Fruit fly (Drosophila melanogaster) whole organism, embryonic: ENCODE results near the gene CG32267.

Experiments
- BEAF-32 ChIP-seq: fragments of 200-800 bp; sonication (Bioruptor generic); optimal IDR thresholded peaks from 3 replicates; lab custom pipeline; 2017; ENCODE audit warnings: missing biosample characterization, missing genetic modification characterization, mild to moderate bottlenecking, moderate library complexity, missing genetic modification reagents
- Bgb ChIP-seq: fragments of 200-800 bp; sonication (Bioruptor generic); IDR thresholded peaks from 2 replicates; pipeline ENCODE4 v1.3.6; 2022; ENCODE audit warnings: missing biosample characterization, missing genetic modification characterization; ENCODE audit not compliant: partially characterized antibody
- CG10267 ChIP-seq: fragments of 200-800 bp; sonication (Bioruptor generic); optimal IDR thresholded peaks from 2 replicates; lab custom pipeline; 2018; ENCODE audit warnings: missing biosample characterization, mild to moderate bottlenecking, missing genetic modification characterization, moderate library complexity
- CG10431 ChIP-seq: fragments of 200-800 bp; sonication (Bioruptor generic); optimal IDR thresholded peaks from 3 replicates; lab custom pipeline; 2018; ENCODE audit warnings: missing biosample characterization, mild to moderate bottlenecking, missing genetic modification characterization
- CG11504 ChIP-seq: fragments of 200-800 bp; sonication (Bioruptor generic); optimal IDR thresholded peaks from 3 replicates; lab custom pipeline; 2019; ENCODE audit warnings: missing biosample characterization, mild to moderate bottlenecking, missing genetic modification characterization, moderate library complexity
- CG12659 ChIP-seq: fragments of 200-800 bp; sonication (Bioruptor generic); optimal IDR thresholded peaks from 3 replicates; lab custom pipeline; 2017; ENCODE audit warnings: mild to moderate bottlenecking, missing biosample characterization, missing genetic modification reagents, missing genetic modification characterization
- CG14710 ChIP-seq: fragments of 200-800 bp; sonication (Bioruptor generic); optimal IDR thresholded peaks from 3 replicates; lab custom pipeline; 2019; ENCODE audit warnings: missing biosample characterization, mild to moderate bottlenecking, missing genetic modification characterization, moderate library complexity
- CG15514 ChIP-seq: fragments of 200-800 bp; sonication (Bioruptor generic); optimal IDR thresholded peaks from 3 replicates; lab custom pipeline; 2017; ENCODE audit warnings: missing biosample characterization, missing genetic modification characterization, mild to moderate bottlenecking, moderate library complexity, missing genetic modification reagents
- CG1603 ChIP-seq: fragments of 200-800 bp; sonication (Bioruptor generic); optimal IDR thresholded peaks from 2 replicates; lab custom pipeline; 2019; ENCODE audit warnings: missing biosample characterization, mild to moderate bottlenecking, missing genetic modification characterization, moderate library complexity
- CG16813 ChIP-seq: fragments of 200-800 bp; sonication (Bioruptor generic); IDR thresholded peaks from 3 replicates; pipeline ENCODE4 v1.3.6; 2022; ENCODE audit warnings: missing biosample characterization, missing genetic modification characterization; ENCODE audit not compliant: partially characterized antibody
- CG17186 ChIP-seq: fragments of 200-800 bp; sonication (Bioruptor generic); optimal IDR thresholded peaks from 3 replicates; lab custom pipeline; 2017; ENCODE audit warnings: missing biosample characterization, missing genetic modification reagents, missing genetic modification characterization
- CG17829 ChIP-seq: fragments of 200-800 bp; optimal IDR thresholded peaks from 2 replicates; lab custom pipeline; 2019; ENCODE audit warnings: missing biosample characterization, mild to moderate bottlenecking, missing genetic modification characterization, moderate library complexity
- CG2712 ChIP-seq: fragments of 200-800 bp; optimal IDR thresholded peaks from 3 replicates; lab custom pipeline; 2019; ENCODE audit warnings: missing biosample characterization, mild to moderate bottlenecking, missing genetic modification characterization, moderate library complexity
- CG33213 ChIP-seq: fragments of 200-800 bp; sonication (Bioruptor generic); optimal IDR thresholded peaks from 3 replicates; lab custom pipeline; 2016; ENCODE audit warnings: missing biosample characterization, missing genetic modification characterization
- CG6765 ChIP-seq: fragments of 200-800 bp; sonication (Bioruptor generic); optimal IDR thresholded peaks from 3 replicates; lab custom pipeline; 2017; ENCODE audit warnings: missing biosample characterization, mild to moderate bottlenecking, missing genetic modification characterization
- CG9797 ChIP-seq: fragments of 200-800 bp; sonication (Bioruptor generic); optimal IDR thresholded peaks from 3 replicates; lab custom pipeline; 2018; ENCODE audit warnings: missing biosample characterization, mild to moderate bottlenecking, missing genetic modification characterization
- CTCF ChIP-seq: fragments of 200-800 bp; sonication (Bioruptor generic); optimal IDR thresholded peaks from 2 replicates; lab custom pipeline; 2017; ENCODE audit warnings: missing biosample characterization, mild to moderate bottlenecking, missing genetic modification characterization, moderate library complexity
- Dip2 ChIP-seq: fragments of 200-800 bp; sonication (Bioruptor generic); IDR thresholded peaks from 2 replicates; pipeline ENCODE4 v1.3.6; 2022; ENCODE audit warnings: missing biosample characterization, missing genetic modification characterization
- HLH4C ChIP-seq: fragments of 200-800 bp; sonication (Bioruptor generic); IDR thresholded peaks from 3 replicates; pipeline ENCODE4 v1.3.6; 2022; ENCODE audit warnings: missing biosample characterization, missing genetic modification characterization; ENCODE audit not compliant: partially characterized antibody
- Lhr ChIP-seq: fragments of 200-800 bp; sonication (Bioruptor generic); optimal IDR thresholded peaks from 3 replicates; lab custom pipeline; 2017; ENCODE audit warnings: mild to moderate bottlenecking, missing biosample characterization, missing genetic modification reagents, missing genetic modification characterization
- MESR4 ChIP-seq: fragments of 200-800 bp; sonication (Bioruptor generic); optimal IDR thresholded peaks from 2 replicates; lab custom pipeline; 2018; ENCODE audit warnings: missing biosample characterization, mild to moderate bottlenecking, missing genetic modification characterization, moderate library complexity
- Scr ChIP-seq: fragments of 200-800 bp; sonication (Bioruptor generic); IDR thresholded peaks from 2 replicates; pipeline ENCODE4 v1.3.6; 2022; ENCODE audit warnings: missing biosample characterization, missing genetic modification characterization; ENCODE audit not compliant: partially characterized antibody
- Sin3A ChIP-seq: fragments of >200 bp; optimal IDR thresholded peaks from 2 replicates; lab custom pipeline; 2018
- chinmo ChIP-seq: fragments of 200-800 bp; sonication (Bioruptor generic); IDR thresholded peaks from 4 replicates; pipeline ENCODE4 v1.3.6; 2022; ENCODE audit warnings: missing biosample characterization, missing genetic modification characterization; ENCODE audit not compliant: partially characterized antibody
- crp ChIP-seq, 2 experiments: fragments of 200-800 bp; sonication (Bioruptor generic); optimal IDR thresholded peaks; 2 replicates in 1 of 2; 3 replicates in 1 of 2; lab custom pipeline; 2017; ENCODE audit warnings: missing biosample characterization in 2 of 2, missing genetic modification characterization in 2 of 2, mild to moderate bottlenecking in 1 of 2, moderate library complexity in 1 of 2
- gcm2 ChIP-seq: fragments of 200-800 bp; sonication (Bioruptor generic); optimal IDR thresholded peaks from 2 replicates; lab custom pipeline; 2016; ENCODE audit warnings: missing biosample characterization, missing genetic modification characterization
- gfzf ChIP-seq: fragments of 200-800 bp; sonication (Bioruptor generic); optimal IDR thresholded peaks from 2 replicates; lab custom pipeline; 2016; ENCODE audit warnings: missing biosample characterization, mild to moderate bottlenecking, missing genetic modification characterization, moderate library complexity
- ind ChIP-seq: fragments of 200-800 bp; sonication (Bioruptor generic); optimal IDR thresholded peaks from 3 replicates; lab custom pipeline; 2016; ENCODE audit warnings: missing biosample characterization, missing genetic modification characterization
- inv ChIP-seq: fragments of 200-800 bp; sonication (Bioruptor generic); IDR thresholded peaks from 2 replicates; pipeline ENCODE4 v1.3.6; 2022; ENCODE audit warnings: missing biosample characterization, missing genetic modification characterization; ENCODE audit not compliant: partially characterized antibody
- klu ChIP-seq: fragments of 200-800 bp; sonication (Bioruptor generic); IDR thresholded peaks from 2 replicates; pipeline ENCODE4 v1.3.6; 2022; ENCODE audit warnings: missing biosample characterization, missing genetic modification characterization
- knrl ChIP-seq: fragments of 200-800 bp; sonication (Bioruptor generic); IDR thresholded peaks from 3 replicates; pipeline ENCODE4 v1.3.6; 2022; ENCODE audit warnings: missing biosample characterization, missing genetic modification characterization; ENCODE audit not compliant: partially characterized antibody
- phol ChIP-seq: fragments of 200-800 bp; sonication (Bioruptor generic); optimal IDR thresholded peaks from 3 replicates; lab custom pipeline; 2018; ENCODE audit warnings: missing biosample characterization, mild to moderate bottlenecking, missing genetic modification characterization, moderate library complexity
- pita ChIP-seq: fragments of 200-800 bp; sonication (Bioruptor generic); optimal IDR thresholded peaks from 2 replicates; lab custom pipeline; 2017; ENCODE audit warnings: missing biosample characterization, mild to moderate bottlenecking, missing genetic modification characterization
- pzg ChIP-seq: fragments of 200-800 bp; sonication (Bioruptor generic); optimal IDR thresholded peaks from 3 replicates; lab custom pipeline; 2018; ENCODE audit warnings: missing biosample characterization, mild to moderate bottlenecking, missing genetic modification characterization, moderate library complexity
- slou ChIP-seq: fragments of 200-800 bp; sonication (Bioruptor generic); optimal IDR thresholded peaks from 3 replicates; lab custom pipeline; 2016; ENCODE audit warnings: missing biosample characterization, missing genetic modification characterization
- stwl ChIP-seq: fragments of 200-800 bp; sonication (Bioruptor generic); optimal IDR thresholded peaks from 3 replicates; lab custom pipeline; 2018; ENCODE audit warnings: missing biosample characterization, mild to moderate bottlenecking, missing genetic modification characterization, moderate library complexity
- tgo ChIP-seq: fragments of 200-800 bp; sonication (Bioruptor generic); IDR thresholded peaks from 3 replicates; pipeline ENCODE4 v1.3.6; 2022; ENCODE audit warnings: missing biosample characterization, missing genetic modification characterization

The CG32267 gene

DNA sequence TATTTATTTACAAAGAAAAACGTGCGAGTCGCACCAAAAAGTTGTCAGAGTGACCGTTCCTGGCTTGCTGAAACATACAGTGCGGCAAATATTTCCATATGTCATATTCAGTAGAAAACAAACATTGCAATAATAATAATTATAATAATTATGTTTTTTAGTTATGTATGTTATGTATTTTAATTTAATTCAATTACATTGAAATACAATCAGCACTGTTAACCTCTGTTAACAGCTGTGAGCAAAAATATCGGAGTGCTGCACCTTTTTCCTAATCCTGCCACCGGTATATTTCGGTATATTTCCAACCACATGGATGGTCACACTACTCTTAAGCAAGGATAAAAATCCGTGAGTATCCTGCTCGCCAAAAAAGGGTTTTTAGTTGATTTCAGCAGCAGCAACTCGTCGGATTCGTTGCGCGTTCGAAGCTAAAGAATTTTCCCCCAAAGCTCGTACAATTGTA is at the start of gene CG32267, which contains the start of gene CG42324:
CG32267 (minus strand) TSS at position 51 of the 466 bp plus-strand sequence.
CG42324 (plus strand) TSS at position 385 of the 466 bp plus-strand sequence.
- TF ChIP-seq CG1603 (tag; lab: Kevin White, UChicago), result peak; percentile 7
- TF ChIP-seq Dip2 (GFP tag; lab: Robert Waterston, UW), result no peak
- peak; percentile 25 for TF ChIP-seq CTCF
- no peak for TF ChIP-seq klu (GFP tag; lab: Robert Waterston, UW)
- no peak for TF ChIP-seq tgo (GFP tag; lab: Robert Waterston, UW)
- peak; percentile 79 for TF ChIP-seq CG9797 (GFP tag; lab: Kevin White, UChicago)
- peak; percentile 1 for TF ChIP-seq CG11504
- peak; percentile 25 for TF ChIP-seq BEAF-32 (GFP tag; lab: Kevin White, UChicago)
- peak; percentile 78 for TF ChIP-seq gfzf (GFP tag; lab: Kevin White, UChicago)
- TF ChIP-seq CG10267 (tag; lab: Kevin White, UChicago), result peak; percentile 0
- peak; percentile 24; the same call in 1 of the 3 replicates for TF ChIP-seq knrl
- peak; percentile 90 for TF ChIP-seq stwl (tag; lab: Kevin White, UChicago)
- TF ChIP-seq CG12659 (GFP tag; lab: Kevin White, UChicago), result peak; percentile 25
- TF ChIP-seq inv (GFP tag; lab: Robert Waterston, UW), result no peak
- 0 out of 4 replicates have a peak, but pooled peaks have one; percentile 21 for TF ChIP-seq chinmo
- 0 out of 2 replicates have a peak, but pooled peaks have one; percentile 28 for TF ChIP-seq Scr (GFP tag; lab: Robert Waterston, UW)
- peak; percentile 27 for TF ChIP-seq CG14710 (tag; lab: Kevin White, UChicago)
- peak in 1 of 2 experiments; percentile 59 for TF ChIP-seq crp (GFP tag; optimal IDR thresholded peaks at IDR 0.05; lab: Kevin White, UChicago)
- peak; percentile 10 for TF ChIP-seq MESR4
- TF ChIP-seq pzg (GFP tag; lab: Kevin White, UChicago), result peak; percentile 79
- peak; percentile 17 for TF ChIP-seq Lhr (GFP tag; lab: Kevin White, UChicago)
- TF ChIP-seq CG2712 (tag; lab: Kevin White, UChicago), result peak; percentile 7
- TF ChIP-seq CG16813, result 0 out of 3 replicates have a peak, but pooled peaks have one; percentile 21
- peak; percentile 25 for TF ChIP-seq CG33213 (GFP tag; lab: Kevin White, UChicago)
- TF ChIP-seq Sin3A (lab: Kevin White, UChicago), result peak; percentile 35
- no peak for TF ChIP-seq ind (GFP tag; lab: Kevin White, UChicago)
- no peak for TF ChIP-seq slou (GFP tag; lab: Kevin White, UChicago)
- TF ChIP-seq HLH4C, result no peak
- TF ChIP-seq phol (tag; lab: Kevin White, UChicago), result peak; percentile 23
- no peak for TF ChIP-seq CG6765 (GFP tag; lab: Kevin White, UChicago)
- peak; percentile 33 for TF ChIP-seq CG15514 (GFP tag; lab: Kevin White, UChicago)
- no peak for TF ChIP-seq gcm2 (GFP tag; lab: Kevin White, UChicago)
- peak; percentile 12 for TF ChIP-seq pita (GFP tag; lab: Kevin White, UChicago)
- peak; percentile 12 for TF ChIP-seq CG17829
- peak; percentile 24 for TF ChIP-seq CG17186 (GFP tag; lab: Kevin White, UChicago)
- TF ChIP-seq Bgb (GFP tag; lab: Robert Waterston, UW), result 0 out of 2 replicates have a peak, but pooled peaks have one; percentile 6
- no peak for TF ChIP-seq CG10431 (GFP tag; lab: Kevin White, UChicago)
